Worm (Caenorhabditis elegans) whole organism, L4 larva: ENCODE results near the gene C24H12.4.

Source experiments
- F10B5.3 ChIP-seq: sonication (generic microtip); optimal IDR thresholded peaks from 2 replicates; lab custom pipeline; 2016; ENCODE audit warnings: mild to moderate bottlenecking, missing genetic modification characterization, missing compliant biosample characterization
- F26F4.8 ChIP-seq: fragments of 200-800 bp; sonication (Bioruptor generic); conservative IDR thresholded peaks from 2 replicates; pipeline ENCODE4 v1.3.6; 2022; ENCODE audit warnings: missing genetic modification characterization, missing compliant biosample characterization
- F37D6.2 ChIP-seq: sonication (generic microtip); optimal IDR thresholded peaks from 2 replicates; lab custom pipeline; 2016; ENCODE audit warnings: mild to moderate bottlenecking, missing genetic modification characterization, missing compliant biosample characterization
- F44E2.7 ChIP-seq: fragments of 200-800 bp; sonication (Bioruptor generic); IDR thresholded peaks from 2 replicates; pipeline ENCODE4 v2.1.2; 2022; ENCODE audit warnings: missing genetic modification characterization, missing compliant biosample characterization
- F49E8.2 ChIP-seq: sonication (generic microtip); optimal IDR thresholded peaks from 2 replicates; lab custom pipeline; 2016; ENCODE audit warnings: missing compliant biosample characterization, mild to moderate bottlenecking, missing genetic modification characterization, borderline replicate concordance
- T20F7.1 ChIP-seq: fragments of 200-800 bp; sonication (Bioruptor generic); optimal IDR thresholded peaks from 2 replicates; lab custom pipeline; 2018; ENCODE audit warnings: mild to moderate bottlenecking, missing genetic modification characterization, missing compliant biosample characterization
- Y48G9A.11 ChIP-seq: fragments of 200-800 bp; sonication (Bioruptor generic); IDR thresholded peaks from 2 replicates; pipeline ENCODE4 v1.3.6; 2022; ENCODE audit warnings: missing genetic modification reagents, missing genetic modification characterization, missing compliant biosample characterization
- Y5F2A.4 ChIP-seq: fragments of 200-800 bp; sonication (Bioruptor generic); optimal IDR thresholded peaks from 2 replicates; lab custom pipeline; 2018; ENCODE audit warnings: mild to moderate bottlenecking, missing genetic modification characterization, missing compliant biosample characterization
- Y75B8A.6 ChIP-seq: fragments of 200-800 bp; sonication (Bioruptor generic); IDR thresholded peaks from 2 replicates; pipeline ENCODE4 v1.3.6; 2022; ENCODE audit warnings: missing genetic modification reagents, missing genetic modification characterization, missing compliant biosample characterization
- ZK337.2 ChIP-seq: fragments of 200-800 bp; sonication (Bioruptor generic); IDR thresholded peaks from 2 replicates; pipeline ENCODE4 v1.3.6; 2022; ENCODE audit warnings: missing genetic modification reagents, missing genetic modification characterization, missing compliant biosample characterization
- ama-1 ChIP-seq: fragments of 150-350 bp; optimal IDR thresholded peaks from 2 replicates; lab custom pipeline; 2014; ENCODE audit warnings: inconsistent platforms, mixed read lengths
- attf-4 ChIP-seq: sonication (generic microtip); optimal IDR thresholded peaks from 3 replicates; lab custom pipeline; 2017; ENCODE audit warnings: missing biosample characterization, missing genetic modification characterization
- ceh-32 ChIP-seq: sonication (generic microtip); optimal IDR thresholded peaks from 2 replicates; lab custom pipeline; 2016; ENCODE audit warnings: mild to moderate bottlenecking, missing genetic modification characterization, missing compliant biosample characterization; ENCODE audit not compliant: poor library complexity
- ces-1 ChIP-seq: fragments of 150-350 bp; sonication (generic microtip); optimal IDR thresholded peaks from 4 replicates; lab custom pipeline; 2014; ENCODE audit warnings: missing biosample characterization, missing genetic modification reagents, missing genetic modification characterization
- cey-2 ChIP-seq: sonication (generic microtip); optimal IDR thresholded peaks from 3 replicates; lab custom pipeline; 2017; ENCODE audit warnings: missing genetic modification characterization, mild to moderate bottlenecking, missing compliant biosample characterization, antibody characterized with exemption, borderline replicate concordance; ENCODE audit not compliant: insufficient read depth
- ctbp-1 ChIP-seq: fragments of 200-800 bp; sonication (Bioruptor generic); IDR thresholded peaks from 2 replicates; pipeline ENCODE4 v1.3.6; 2022; ENCODE audit warnings: missing genetic modification reagents, missing genetic modification characterization, missing compliant biosample characterization
- dmd-9 ChIP-seq: fragments of 200-800 bp; sonication (Bioruptor generic); IDR thresholded peaks from 2 replicates; pipeline ENCODE4 v1.3.6; 2022; ENCODE audit warnings: missing genetic modification reagents, missing genetic modification characterization, missing compliant biosample characterization
- duxl-1 ChIP-seq: sonication (generic microtip); optimal IDR thresholded peaks from 2 replicates; lab custom pipeline; 2016; ENCODE audit warnings: mild to moderate bottlenecking, missing genetic modification characterization, moderate library complexity, missing compliant biosample characterization; ENCODE audit not compliant: poor library complexity
- dve-1 ChIP-seq: sonication (generic microtip); optimal IDR thresholded peaks from 2 replicates; lab custom pipeline; 2017; ENCODE audit warnings: antibody characterized with exemption, mild to moderate bottlenecking, missing genetic modification characterization, missing compliant biosample characterization; ENCODE audit not compliant: insufficient read depth
- egl-27 ChIP-seq: sonication (generic microtip); optimal IDR thresholded peaks from 3 replicates; lab custom pipeline; 2017; ENCODE audit warnings: missing biosample characterization, missing genetic modification reagents, missing genetic modification characterization
- hlh-11 ChIP-seq: fragments of 200-800 bp; sonication (Bioruptor generic); optimal IDR thresholded peaks from 2 replicates; lab custom pipeline; 2018; ENCODE audit warnings: mild to moderate bottlenecking, missing genetic modification characterization, missing compliant biosample characterization
- jun-1 ChIP-seq: fragments of 150-350 bp; optimal IDR thresholded peaks from 2 replicates; lab custom pipeline; 2014; ENCODE audit warnings: missing biosample characterization, missing genetic modification reagents, missing genetic modification characterization
- lin-1 ChIP-seq: fragments of 200-800 bp; sonication (Bioruptor generic); IDR thresholded peaks from 2 replicates; pipeline ENCODE4 v1.3.6; 2022; ENCODE audit warnings: missing genetic modification reagents, missing genetic modification characterization, missing compliant biosample characterization
- lin-13 ChIP-seq: fragments of 150-350 bp; optimal IDR thresholded peaks from 2 replicates; lab custom pipeline; 2014; ENCODE audit warnings: missing biosample characterization, missing genetic modification reagents, missing genetic modification characterization
- lin-38 ChIP-seq: fragments of 200-800 bp; sonication (Bioruptor generic); IDR thresholded peaks from 2 replicates; pipeline ENCODE4 v1.3.6; 2022; ENCODE audit warnings: missing genetic modification reagents, missing genetic modification characterization, missing compliant biosample characterization
- lin-39 ChIP-seq: fragments of 150-350 bp; optimal IDR thresholded peaks from 2 replicates; lab custom pipeline; 2014; ENCODE audit warnings: missing biosample characterization, missing genetic modification reagents, missing genetic modification characterization
- madf-5 ChIP-seq, 2 experiments: fragments of 200-800 bp; sonication (Bioruptor generic); IDR thresholded peaks; 2 replicates each; pipeline ENCODE4 v1.3.6; 2022; ENCODE audit warnings: missing compliant biosample characterization in 2 of 2, missing genetic modification characterization in 2 of 2
- mdl-1 ChIP-seq, 2 experiments: fragments of 150-350 bp in 1 of 2; sonication (generic microtip) in 1 of 2; optimal IDR thresholded peaks; 2 replicates each; lab custom pipeline; 2014 to 2017; ENCODE audit warnings: missing biosample characterization in 2 of 2, missing genetic modification characterization in 2 of 2
- mdt-29 ChIP-seq: fragments of 200-800 bp; sonication (Bioruptor generic); IDR thresholded peaks from 2 replicates; pipeline ENCODE4 v1.3.6; 2022; ENCODE audit warnings: missing genetic modification reagents, missing genetic modification characterization, missing compliant biosample characterization
- mep-1 ChIP-seq: fragments of 150-350 bp; sonication (generic microtip); optimal IDR thresholded peaks from 3 replicates; lab custom pipeline; 2014; ENCODE audit warnings: missing biosample characterization, missing genetic modification characterization
- mxl-3 ChIP-seq: fragments of 200-800 bp; sonication (Bioruptor generic); optimal IDR thresholded peaks from 2 replicates; lab custom pipeline; 2018; ENCODE audit warnings: mild to moderate bottlenecking, missing genetic modification characterization, missing compliant biosample characterization
- nhr-102 ChIP-seq: sonication (generic microtip); optimal IDR thresholded peaks from 2 replicates; lab custom pipeline; 2016; ENCODE audit warnings: mild to moderate bottlenecking, missing genetic modification characterization, moderate library complexity, missing compliant biosample characterization
- nhr-11 ChIP-seq: fragments of 150-350 bp; optimal IDR thresholded peaks from 2 replicates; lab custom pipeline; 2014; ENCODE audit warnings: missing biosample characterization, missing genetic modification characterization
- nhr-237 ChIP-seq: sonication (generic microtip); optimal IDR thresholded peaks from 2 replicates; lab custom pipeline; 2017; ENCODE audit warnings: missing biosample characterization, missing genetic modification characterization
- nhr-25 ChIP-seq: sonication (generic microtip); optimal IDR thresholded peaks from 2 replicates; lab custom pipeline; 2017; ENCODE audit warnings: missing genetic modification characterization, mild to moderate bottlenecking, missing compliant biosample characterization, antibody characterized with exemption, moderate library complexity, borderline replicate concordance; ENCODE audit not compliant: insufficient read depth
- nhr-28 ChIP-seq: fragments of 150-350 bp; optimal IDR thresholded peaks from 2 replicates; lab custom pipeline; 2014; ENCODE audit warnings: missing biosample characterization, missing genetic modification characterization
- nhr-42 ChIP-seq: fragments of 200-800 bp; sonication (Bioruptor generic); IDR thresholded peaks from 2 replicates; pipeline ENCODE4 v1.3.6; 2022; ENCODE audit warnings: missing genetic modification characterization, missing compliant biosample characterization
- nhr-48 ChIP-seq: sonication (generic microtip); optimal IDR thresholded peaks from 2 replicates; lab custom pipeline; 2016; ENCODE audit warnings: mild to moderate bottlenecking, missing genetic modification characterization, missing compliant biosample characterization
- nhr-76 ChIP-seq: fragments of 150-350 bp; optimal IDR thresholded peaks from 2 replicates; lab custom pipeline; 2014; ENCODE audit warnings: missing biosample characterization, missing genetic modification characterization
- nhr-77 ChIP-seq: fragments of 150-350 bp; optimal IDR thresholded peaks from 2 replicates; lab custom pipeline; 2014; ENCODE audit warnings: missing biosample characterization, missing genetic modification characterization
- pha-4 ChIP-seq, 2 experiments: fragments of 150-350 bp in 1 of 2; fragments of 200-800 bp in 1 of 2; sonication (Bioruptor generic) in 1 of 2; IDR thresholded peaks in 1 of 2; optimal IDR thresholded peaks in 1 of 2; 2 replicates each; pipeline versions ENCODE4 v1.3.6 to Lab custom; 2014 to 2022; ENCODE audit warnings: missing genetic modification characterization in 2 of 2, missing genetic modification reagents in 2 of 2, missing biosample characterization in 1 of 2, missing compliant biosample characterization in 1 of 2
- pqm-1 ChIP-seq: sonication (generic microtip); optimal IDR thresholded peaks from 2 replicates; lab custom pipeline; 2017; ENCODE audit warnings: missing biosample characterization, missing genetic modification characterization
- rbr-2 ChIP-seq: sonication (generic microtip); optimal IDR thresholded peaks from 2 replicates; lab custom pipeline; 2016; ENCODE audit warnings: missing genotype, missing genetic modification characterization, missing compliant biosample characterization
- snpc-1.2 ChIP-seq: fragments of 200-800 bp; sonication (Bioruptor generic); IDR thresholded peaks from 2 replicates; pipeline ENCODE4 v1.3.6; 2022; ENCODE audit warnings: missing genetic modification reagents, missing genetic modification characterization, missing compliant biosample characterization
- spr-1 ChIP-seq: sonication (generic microtip); optimal IDR thresholded peaks from 2 replicates; lab custom pipeline; 2016; ENCODE audit warnings: mild to moderate bottlenecking, missing genetic modification characterization, missing compliant biosample characterization
- spr-3 ChIP-seq: fragments of 200-800 bp; sonication (Bioruptor generic); optimal IDR thresholded peaks from 2 replicates; lab custom pipeline; 2018; ENCODE audit warnings: mild to moderate bottlenecking, missing genetic modification characterization, missing compliant biosample characterization
- zag-1 ChIP-seq: fragments of 150-350 bp; optimal IDR thresholded peaks from 2 replicates; lab custom pipeline; 2014; ENCODE audit warnings: missing biosample characterization, missing genetic modification characterization
- zfp-2 ChIP-seq: sonication (generic microtip); optimal IDR thresholded peaks from 2 replicates; lab custom pipeline; 2016; ENCODE audit warnings: mild to moderate bottlenecking, missing genetic modification characterization, missing compliant biosample characterization
- ztf-11 ChIP-seq: fragments of 150-350 bp; optimal IDR thresholded peaks from 2 replicates; lab custom pipeline; 2014; ENCODE audit warnings: missing biosample characterization, missing genetic modification characterization

C24H12.4 gene

ce11 chrII:410832-411231, at the start of gene C24H12.4, which contains the start of gene dnsn-1:
C24H12.4 (plus strand) TSS chrII:411222.
dnsn-1 (minus strand) TSS chrII:410932.
- TF ChIP-seq nhr-42 (GFP tag; lab: Robert Waterston, UW) (peak; percentile 85), mep-1 (tag; lab: Kevin White, UChicago) (peak; percentile 93), jun-1 (peak; percentile 56), duxl-1 (tag; lab: Kevin White, UChicago) (peak; percentile 91), attf-4 (tag; lab: Kevin White, UChicago) (no peak), nhr-102 (tag; lab: Kevin White, UChicago) (peak; percentile 89), ctbp-1 (GFP tag; lab: Robert Waterston, UW) (peak; percentile 82), spr-1 (tag; lab: Kevin White, UChicago) (peak; percentile 80), snpc-1.2 (GFP tag; lab: Robert Waterston, UW) (no peak), mdl-1 (tag; optimal IDR thresholded peaks at IDR 0.05; lab: Kevin White, UChicago) (peak in 1 of 2 experiments; percentile 6), ceh-32 (tag; lab: Kevin White, UChicago) (peak; percentile 63), F37D6.2 (tag; lab: Kevin White, UChicago) (peak; percentile 85), egl-27 (tag; lab: Kevin White, UChicago) (no peak), nhr-48 (peak; percentile 41), lin-38 (GFP tag; lab: Robert Waterston, UW) (peak; percentile 98), nhr-77 (tag; lab: Kevin White, UChicago) (peak; percentile 77), Y5F2A.4 (GFP tag; lab: Kevin White, UChicago) (no peak), nhr-25 (peak; percentile 16), nhr-237 (tag; lab: Kevin White, UChicago) (no peak), nhr-28 (tag; lab: Kevin White, UChicago) (peak; percentile 76), F10B5.3 (peak; percentile 74), mdt-29 (GFP tag; lab: Robert Waterston, UW) (no peak), lin-39 (tag; lab: Kevin White, UChicago) (no peak), T20F7.1 (GFP tag; lab: Kevin White, UChicago) (peak; percentile 86), mxl-3 (GFP tag; lab: Kevin White, UChicago) (no peak), madf-5 (GFP tag; IDR thresholded peaks at IDR 0.05; lab: Robert Waterston, UW) (no peak), pqm-1 (tag; lab: Kevin White, UChicago) (no peak), ztf-11 (tag; lab: Kevin White, UChicago) (no peak), rbr-2 (tag; lab: Kevin White, UChicago) (peak; percentile 89), nhr-11 (peak; percentile 82), F26F4.8 (GFP tag; lab: Robert Waterston, UW) (no peak), ces-1 (GFP tag; lab: Kevin White, UChicago) (no peak), dmd-9 (GFP tag; lab: Robert Waterston, UW) (peak; percentile 60; the same call in 1 of the 2 replicates), zfp-2 (tag; lab: Kevin White, UChicago) (peak; percentile 37), lin-13 (peak; percentile 74), F49E8.2 (tag; lab: Kevin White, UChicago) (peak; percentile 84), cey-2 (tag; lab: Kevin White, UChicago) (no peak), Y75B8A.6 (GFP tag; lab: Robert Waterston, UW) (no peak), F44E2.7 (GFP tag; lab: Robert Waterston, UW) (no peak), dve-1 (tag; lab: Kevin White, UChicago) (peak; percentile 97), ama-1 (peak; percentile 64), lin-1 (peak; percentile 47; the same call in 1 of the 2 replicates), spr-3 (GFP tag; lab: Kevin White, UChicago) (peak; percentile 40), ZK337.2 (GFP tag; lab: Robert Waterston, UW) (no peak), nhr-76 (no peak), Y48G9A.11 (GFP tag; lab: Robert Waterston, UW) (peak; percentile 29; the same call in 1 of the 2 replicates), pha-4 (GFP tag; IDR thresholded peaks at IDR 0.05; lab: Robert Waterston, UW) (peak; percentile 80), pha-4 (tag; optimal IDR thresholded peaks at IDR 0.05; lab: Kevin White, UChicago) (peak; percentile 77), hlh-11 (peak; percentile 77), zag-1 (tag; lab: Kevin White, UChicago) (no peak)
